Fruit fly (Drosophila melanogaster): ENCODE data around the gene chas.

chas gene

DNA sequence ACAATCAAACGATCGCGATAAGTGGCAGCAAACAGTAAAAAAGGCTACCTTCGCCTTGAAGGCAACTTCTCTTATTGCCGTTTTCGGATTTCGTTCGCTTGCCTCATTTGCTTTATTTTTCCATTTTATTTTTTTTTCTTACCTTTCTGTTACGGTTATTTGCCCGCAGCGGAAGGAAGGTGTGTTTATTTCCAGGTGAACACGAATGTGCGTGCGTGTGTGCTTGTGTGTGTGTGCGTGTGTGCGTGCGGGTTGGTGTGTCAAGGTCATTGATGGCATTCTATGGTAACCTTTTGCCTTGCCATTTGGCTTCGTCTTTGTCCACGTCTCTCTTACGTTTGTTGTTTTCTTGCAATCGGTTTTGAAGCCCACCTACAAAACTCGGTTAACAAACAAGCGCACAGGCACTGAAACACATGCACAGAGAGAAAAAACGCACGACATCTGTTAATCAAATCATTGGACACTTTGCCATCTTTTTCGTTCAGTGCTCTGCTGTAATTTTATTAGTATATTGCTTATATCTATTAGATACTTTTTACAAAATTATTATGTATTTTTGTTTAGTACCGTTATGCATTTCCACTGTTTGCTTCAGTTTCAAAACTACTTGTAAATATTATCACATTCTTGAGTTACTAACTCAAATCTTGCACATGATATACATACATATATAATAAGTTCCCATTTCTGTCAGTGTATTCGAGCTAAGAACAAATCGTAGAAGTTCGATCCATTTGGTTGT, 14.6 kb upstream of the chas start (continued):
- TF ChIP-seq ewg (GFP tag; optimal IDR thresholded peaks at IDR 0.05): peak; percentile 25
- peak; percentile 37 for TF ChIP-seq Fer3 (tag; optimal IDR thresholded peaks at IDR 0.05)
- peak; percentile 44 for TF ChIP-seq Ets65A (GFP tag)
- TF ChIP-seq Usf (GFP tag; optimal IDR thresholded peaks at IDR 0.05): no peak
- no peak for TF ChIP-seq sr (GFP tag; IDR thresholded peaks at IDR 0.05)
- no peak for TF ChIP-seq ap (GFP tag; IDR thresholded peaks at IDR 0.05)
- TF ChIP-seq Side (GFP tag; optimal IDR thresholded peaks at IDR 0.05): no peak
- TF ChIP-seq CG14860 (GFP tag; IDR thresholded peaks at IDR 0.05; ENCODE audit: partially characterized antibody): no peak
- no peak for TF ChIP-seq CrebB (tag; optimal IDR thresholded peaks at IDR 0.05)
- no peak for TF ChIP-seq CG12236 (GFP tag; optimal IDR thresholded peaks at IDR 0.05)
- TF ChIP-seq CG3065 (GFP tag; optimal IDR thresholded peaks at IDR 0.05): no peak
- no peak for TF ChIP-seq CG13624 (GFP tag; optimal IDR thresholded peaks at IDR 0.05)
- peak; percentile 47 for TF ChIP-seq CG12391 (tag; optimal IDR thresholded peaks at IDR 0.05)
- TF ChIP-seq CG7987 (GFP tag; optimal IDR thresholded peaks at IDR 0.05): no peak
- TF ChIP-seq mld (GFP tag; IDR thresholded peaks at IDR 0.05; ENCODE audit: partially characterized antibody): no peak
- peak; percentile 26 for TF ChIP-seq nerfin-1 (tag; optimal IDR thresholded peaks at IDR 0.05)
- no peak for TF ChIP-seq Camta (GFP tag; optimal IDR thresholded peaks at IDR 0.05)
- TF ChIP-seq Lim3 (GFP tag; IDR thresholded peaks at IDR 0.05): no peak
- TF ChIP-seq CHES-1-like (GFP tag; optimal IDR thresholded peaks at IDR 0.05): no peak
- no peak for TF ChIP-seq amos (GFP tag; IDR thresholded peaks at IDR 0.05; ENCODE audit: partially characterized antibody)
- TF ChIP-seq Sry-δ (GFP tag; optimal IDR thresholded peaks at IDR 0.05): no peak
- TF ChIP-seq Oaz (GFP tag; IDR thresholded peaks at IDR 0.05): no peak
- TF ChIP-seq ranshi (GFP tag; IDR thresholded peaks at IDR 0.05): peak; percentile 64; the same call in 1 of the 2 replicates
- TF ChIP-seq CTCF (GFP tag; optimal IDR thresholded peaks at IDR 0.05): no peak
- TF ChIP-seq Eip74EF (GFP tag; optimal IDR thresholded peaks at IDR 0.05): no peak
- no peak for TF ChIP-seq CG7271 (tag; optimal IDR thresholded peaks at IDR 0.05)
- no peak for TF ChIP-seq CG16779 (GFP tag; IDR thresholded peaks at IDR 0.05)
- TF ChIP-seq Nf-YC (tag; optimal IDR thresholded peaks at IDR 0.05): peak; percentile 31
- peak; percentile 13; the same call in 1 of the 2 replicates for TF ChIP-seq Ravus (GFP tag; IDR thresholded peaks at IDR 0.05)
- peak; percentile 6 for TF ChIP-seq CG18011 (GFP tag; optimal IDR thresholded peaks at IDR 0.05)
- no peak for TF ChIP-seq CG4282 (GFP tag; optimal IDR thresholded peaks at IDR 0.05)
- peak; percentile 20; the same call in 1 of the 2 replicates for TF ChIP-seq NFAT (GFP tag; IDR thresholded peaks at IDR 0.05)
- TF ChIP-seq zen (tag; optimal IDR thresholded peaks at IDR 0.05): peak; percentile 52
- TF ChIP-seq Oli (tag; optimal IDR thresholded peaks at IDR 0.05): peak; percentile 62
- TF ChIP-seq rib (GFP tag; IDR thresholded peaks at IDR 0.05): no peak
- no peak for TF ChIP-seq HmgZ (tag; optimal IDR thresholded peaks at IDR 0.05)
- peak; percentile 38 for TF ChIP-seq CG17802 (tag; optimal IDR thresholded peaks at IDR 0.05)
- TF ChIP-seq toy (GFP tag; IDR thresholded peaks at IDR 0.05): no peak
- no peak for TF ChIP-seq hth (optimal IDR thresholded peaks at IDR 0.05)
- peak; percentile 50; the same call in 1 of the 2 replicates for TF ChIP-seq CG11247 (GFP tag; IDR thresholded peaks at IDR 0.05)
- TF ChIP-seq Hand (GFP tag; optimal IDR thresholded peaks at IDR 0.05): no peak
- TF ChIP-seq ara (GFP tag; IDR thresholded peaks at IDR 0.05): peak; percentile 48
- no peak for TF ChIP-seq CkIIα-i1 (GFP tag; IDR thresholded peaks at IDR 0.05)
- TF ChIP-seq CG4360 (GFP tag; IDR thresholded peaks at IDR 0.05): no peak
- peak; percentile 26 for TF ChIP-seq Abd-B (GFP tag; optimal IDR thresholded peaks at IDR 0.05)
- TF ChIP-seq CG11723 (GFP tag; optimal IDR thresholded peaks at IDR 0.05): peak; percentile 31
- no peak for TF ChIP-seq CG7786 (GFP tag; optimal IDR thresholded peaks at IDR 0.05)
- TF ChIP-seq Mad (GFP tag; optimal IDR thresholded peaks at IDR 0.05): no peak
- TF ChIP-seq CG9797 (GFP tag; optimal IDR thresholded peaks at IDR 0.05): no peak
- 0 out of 3 replicates have a peak, but pooled peaks have one; percentile 31 for TF ChIP-seq ci (GFP tag; IDR thresholded peaks at IDR 0.05)
- 0 out of 3 replicates have a peak, but pooled peaks have one; percentile 54 for TF ChIP-seq so (GFP tag; IDR thresholded peaks at IDR 0.05)

Measured in whole organism, embryonic.